Fruit fly (Drosophila melanogaster) whole organism, pupa: ENCODE results near the gene KP78a.

Source experiments
- CG13204 ChIP-seq: fragments of 200-800 bp; sonication (Bioruptor generic); optimal IDR thresholded peaks from 2 replicates; lab custom pipeline; 2018; ENCODE audit warnings: missing biosample characterization, mild to moderate bottlenecking, missing genetic modification characterization, moderate library complexity
- CG34367 ChIP-seq: fragments of 200-800 bp; sonication (Bioruptor generic); optimal IDR thresholded peaks from 2 replicates; lab custom pipeline; 2018; ENCODE audit warnings: missing biosample characterization, mild to moderate bottlenecking, missing genetic modification characterization
- D1 ChIP-seq: fragments of 200-800 bp; sonication (Bioruptor generic); optimal IDR thresholded peaks from 2 replicates; lab custom pipeline; 2018; ENCODE audit warnings: missing biosample characterization, mild to moderate bottlenecking, missing genetic modification characterization, moderate library complexity
- EcR ChIP-seq: fragments of 200-800 bp; sonication (Bioruptor generic); optimal IDR thresholded peaks from 3 replicates; lab custom pipeline; 2019; ENCODE audit warnings: missing biosample characterization, missing genetic modification characterization, mild to moderate bottlenecking, moderate library complexity, missing genetic modification reagents
- Pif1A ChIP-seq: fragments of 200-800 bp; sonication (Bioruptor generic); optimal IDR thresholded peaks from 3 replicates; lab custom pipeline; 2016; ENCODE audit warnings: missing biosample characterization, missing genetic modification characterization
- gl ChIP-seq: fragments of 200-800 bp; sonication (Bioruptor generic); optimal IDR thresholded peaks from 2 replicates; lab custom pipeline; 2018; ENCODE audit warnings: missing biosample characterization, mild to moderate bottlenecking, missing genetic modification characterization

DNA sequence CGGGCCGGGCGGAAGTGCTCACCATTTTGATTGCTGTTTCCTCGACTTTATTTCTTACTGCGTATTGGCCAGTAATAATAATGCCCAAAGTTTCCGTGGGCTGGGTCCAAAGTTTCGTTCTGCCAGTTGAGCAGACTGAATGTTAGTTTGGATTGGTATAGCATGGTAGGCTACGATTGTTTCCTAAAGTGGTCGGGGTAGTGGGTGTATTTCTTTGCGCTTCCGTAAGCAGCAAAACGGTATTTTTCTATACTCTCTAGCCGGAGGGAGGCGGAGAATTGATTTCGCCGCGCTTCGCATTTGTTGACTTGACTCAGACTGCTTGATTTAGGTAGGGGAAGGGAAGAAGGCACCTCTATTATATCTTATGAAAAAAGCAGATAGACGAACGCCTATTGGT, 9.5 kb downstream of the KP78a start:
- no peak for TF ChIP-seq CG13204 (GFP tag; lab: Kevin White, UChicago)
- TF ChIP-seq EcR (GFP tag; lab: Kevin White, UChicago), result no peak
- no peak for TF ChIP-seq D1 (tag; lab: Kevin White, UChicago)
- TF ChIP-seq Pif1A, result no peak
- TF ChIP-seq gl (tag; lab: Kevin White, UChicago), result no peak
- no peak for TF ChIP-seq CG34367 (tag; lab: Kevin White, UChicago)
